Fruit fly (Drosophila melanogaster): ENCODE measurements around the gene Cad96Ca.

Gene Cad96Ca

dm6 chr3R:25232271-25232989 lies 24.3 kb upstream of the Cad96Ca start, which contains the start of gene Cad96Cb (continued):
- TF ChIP-seq knrl (GFP tag; IDR thresholded peaks at IDR 0.05; ENCODE audit: partially characterized antibody) = no peak
- TF ChIP-seq CTCF (GFP tag; optimal IDR thresholded peaks at IDR 0.05) = peak; percentile 19
- peak; percentile 75 for TF ChIP-seq eyg (GFP tag; optimal IDR thresholded peaks at IDR 0.05)
- TF ChIP-seq stwl (tag; optimal IDR thresholded peaks at IDR 0.05) = no peak
- peak; percentile 49 for TF ChIP-seq emc (GFP tag; optimal IDR thresholded peaks at IDR 0.05)
- TF ChIP-seq Optix (GFP tag; IDR thresholded peaks at IDR 0.05) = no peak
- peak; percentile 35 for TF ChIP-seq slou (GFP tag; optimal IDR thresholded peaks at IDR 0.05)
- TF ChIP-seq CG3726 (GFP tag; IDR thresholded peaks at IDR 0.05) = no peak
- peak; percentile 56 for TF ChIP-seq kay (GFP tag; optimal IDR thresholded peaks at IDR 0.05)
- TF ChIP-seq mirr (GFP tag; optimal IDR thresholded peaks at IDR 0.05) = no peak
- peak; percentile 85 for TF ChIP-seq CG10209 (GFP tag; optimal IDR thresholded peaks at IDR 0.05)
- peak; percentile 83 for TF ChIP-seq Blimp-1 (GFP tag; optimal IDR thresholded peaks at IDR 0.05)
- TF ChIP-seq Hr78 (GFP tag; optimal IDR thresholded peaks at IDR 0.05) = peak in 1 of 2 experiments; percentile 85
- peak; percentile 67 for TF ChIP-seq CG10654 (GFP tag; optimal IDR thresholded peaks at IDR 0.05)
- peak; percentile 82 for TF ChIP-seq unpg (GFP tag; optimal IDR thresholded peaks at IDR 0.05)
- TF ChIP-seq CG2129 (GFP tag; IDR thresholded peaks at IDR 0.05; ENCODE audit: partially characterized antibody) = no peak
- TF ChIP-seq Antp (GFP tag; optimal IDR thresholded peaks at IDR 0.05) = peak; percentile 67
- TF ChIP-seq Aef1 (GFP tag; IDR thresholded peaks at IDR 0.05) = peak; percentile 45; the same call in 1 of the 3 replicates
- peak; percentile 70 for TF ChIP-seq Ptx1 (GFP tag; IDR thresholded peaks at IDR 0.05)
- no peak for TF ChIP-seq h (optimal IDR thresholded peaks at IDR 0.05)
- peak; percentile 66; the same call in 2 of the 3 replicates for TF ChIP-seq row (GFP tag; IDR thresholded peaks at IDR 0.05)
- peak; percentile 93 for TF ChIP-seq dmrt99B (tag; optimal IDR thresholded peaks at IDR 0.05)
- 0 out of 3 replicates have a peak, but pooled peaks have one; percentile 50 for TF ChIP-seq CG7357 (GFP tag; IDR thresholded peaks at IDR 0.05)
- TF ChIP-seq CG6813 (GFP tag; optimal IDR thresholded peaks at IDR 0.05) = peak; percentile 80
- peak; percentile 80 for TF ChIP-seq bab2 (GFP tag; optimal IDR thresholded peaks at IDR 0.05)
- TF ChIP-seq lola (GFP tag; optimal IDR thresholded peaks at IDR 0.05) = peak in 1 of 3 experiments; percentile 94
- TF ChIP-seq HLH54F (GFP tag; optimal IDR thresholded peaks at IDR 0.05) = peak; percentile 61
- no peak for TF ChIP-seq MESR4 (GFP tag; optimal IDR thresholded peaks at IDR 0.05)
- TF ChIP-seq CG7271 (tag; optimal IDR thresholded peaks at IDR 0.05) = no peak
- TF ChIP-seq CG1529 (GFP tag; optimal IDR thresholded peaks at IDR 0.05) = peak; percentile 84
- peak; percentile 84 for TF ChIP-seq CG13775 (GFP tag; optimal IDR thresholded peaks at IDR 0.05)
- peak; percentile 63 for TF ChIP-seq pho (GFP tag; optimal IDR thresholded peaks at IDR 0.05)
- TF ChIP-seq gt (GFP tag; IDR thresholded peaks at IDR 0.05) = no peak; the same call in 1 of the 2 replicates
- TF ChIP-seq da (GFP tag; optimal IDR thresholded peaks at IDR 0.05) = peak; percentile 41
- TF ChIP-seq Hey (tag; optimal IDR thresholded peaks at IDR 0.05) = no peak
- peak; percentile 64 for TF ChIP-seq Dad (GFP tag; optimal IDR thresholded peaks at IDR 0.05)
- peak in 1 of 2 experiments; percentile 43 for TF ChIP-seq crp (GFP tag; optimal IDR thresholded peaks at IDR 0.05)
- no peak for TF ChIP-seq CG6791 (GFP tag; IDR thresholded peaks at IDR 0.05; ENCODE audit: partially characterized antibody)
- TF ChIP-seq CG2678 (tag; optimal IDR thresholded peaks at IDR 0.05) = peak; percentile 90
- 0 out of 3 replicates have a peak, but pooled peaks have one; percentile 34 for TF ChIP-seq CG7963 (GFP tag; IDR thresholded peaks at IDR 0.05; ENCODE audit: partially characterized antibody)
- TF ChIP-seq Fer3 (tag; optimal IDR thresholded peaks at IDR 0.05) = peak; percentile 53
- peak; percentile 85 for TF ChIP-seq CG3407 (GFP tag; optimal IDR thresholded peaks at IDR 0.05)
- TF ChIP-seq Hand (GFP tag; optimal IDR thresholded peaks at IDR 0.05) = peak; percentile 20
- peak; percentile 87 for TF ChIP-seq CG11696 (GFP tag; IDR thresholded peaks at IDR 0.05)
- TF ChIP-seq pan (optimal IDR thresholded peaks at IDR 0.05) = no peak
- TF ChIP-seq pan (GFP tag; optimal IDR thresholded peaks at IDR 0.05 in 1 of 2, IDR thresholded peaks at IDR 0.05 in 1 of 2) = peak in 1 of 2 experiments; percentile 66
- TF ChIP-seq tup (GFP tag; optimal IDR thresholded peaks at IDR 0.05) = no peak
- TF ChIP-seq Lim3 (GFP tag; IDR thresholded peaks at IDR 0.05) = no peak
- TF ChIP-seq CG10366 (GFP tag; IDR thresholded peaks at IDR 0.05) = peak; percentile 30; the same call in 1 of the 2 replicates
